Worm (Caenorhabditis elegans): ENCODE results near the gene F08G12.5.

DNA sequence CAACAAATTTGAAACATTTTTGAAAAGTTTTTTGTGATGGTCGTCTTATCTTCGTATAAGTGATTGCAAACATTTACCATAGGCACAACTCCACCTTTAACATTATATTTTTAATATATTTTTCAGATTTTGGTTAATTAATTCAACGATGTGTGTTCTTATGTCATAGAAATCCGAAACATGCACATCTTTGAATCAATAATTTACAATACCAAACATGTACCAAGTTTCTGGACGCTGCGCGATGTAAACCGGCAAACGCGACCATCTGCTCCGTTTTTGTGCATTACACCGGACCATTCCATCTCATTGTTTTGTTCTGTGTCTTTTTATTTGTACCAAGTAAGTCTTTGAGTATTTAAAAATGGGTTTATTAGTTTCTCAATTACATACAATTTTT, 47.4 kb upstream of the F08G12.5 start, which contains the start of gene pgp-4:
- TF ChIP-seq tbx-2 (tag; optimal IDR thresholded peaks at IDR 0.05) (no peak), nhr-12 (tag; optimal IDR thresholded peaks at IDR 0.05) (no peak), elt-1 (tag; optimal IDR thresholded peaks at IDR 0.05) (no peak), ztf-11 (tag; optimal IDR thresholded peaks at IDR 0.05) (no peak), lin-15B (tag; optimal IDR thresholded peaks at IDR 0.05) (no peak), ama-1 (optimal IDR thresholded peaks at IDR 0.05) (no peak), elt-3 (tag; optimal IDR thresholded peaks at IDR 0.05) (no peak), snpc-4 (tag; optimal IDR thresholded peaks at IDR 0.05) (no peak), mml-1 (tag; optimal IDR thresholded peaks at IDR 0.05) (no peak), nhr-237 (tag; optimal IDR thresholded peaks at IDR 0.05) (no peak)

Measured in whole organism, L3 larva.